Worm (Caenorhabditis elegans) whole organism, young adult: ENCODE measurements around the gene C07B5.8.

Source experiments
- B0019.2 ChIP-seq: fragments of 200-800 bp; sonication (Bioruptor generic); conservative IDR thresholded peaks from 2 replicates; pipeline ENCODE4 v1.3.6; 2022; ENCODE audit warnings: missing genetic modification reagents, missing genetic modification characterization, missing compliant biosample characterization
- B0035.1 ChIP-seq: sonication (generic microtip); optimal IDR thresholded peaks from 2 replicates; lab custom pipeline; 2016; ENCODE audit warnings: missing genetic modification characterization, mild to moderate bottlenecking, missing compliant biosample characterization, missing genotype, missing genetic modification reagents
- B0261.1 ChIP-seq: sonication (generic microtip); optimal IDR thresholded peaks from 2 replicates; lab custom pipeline; 2016; ENCODE audit warnings: mild to moderate bottlenecking, missing genetic modification characterization, moderate library complexity, missing compliant biosample characterization
- C06A6.2 ChIP-seq: fragments of 200-800 bp; sonication (Bioruptor generic); conservative IDR thresholded peaks from 2 replicates; pipeline ENCODE4 v1.3.6; 2022; ENCODE audit warnings: missing genetic modification characterization, missing compliant biosample characterization
- C17E4.6 ChIP-seq: fragments of 200-800 bp; sonication (Bioruptor generic); IDR thresholded peaks from 2 replicates; pipeline ENCODE4 v1.3.6; 2022; ENCODE audit warnings: missing genetic modification reagents, missing genetic modification characterization, missing compliant biosample characterization
- D2030.7 ChIP-seq: fragments of 200-800 bp; sonication (Bioruptor generic); IDR thresholded peaks from 2 replicates; pipeline ENCODE4 v1.3.6; 2022; ENCODE audit warnings: missing genetic modification reagents, missing genetic modification characterization, missing compliant biosample characterization
- F22D6.2 ChIP-seq: sonication (generic microtip); optimal IDR thresholded peaks from 2 replicates; lab custom pipeline; 2016; ENCODE audit warnings: mild to moderate bottlenecking, missing genetic modification characterization, missing compliant biosample characterization
- F39B2.1 ChIP-seq: fragments of 200-800 bp; sonication (Bioruptor generic); IDR thresholded peaks from 2 replicates; pipeline ENCODE4 v1.3.6; 2022; ENCODE audit warnings: missing genetic modification reagents, missing genetic modification characterization, missing compliant biosample characterization
- F49E8.2 ChIP-seq: sonication (generic microtip); optimal IDR thresholded peaks from 3 replicates; lab custom pipeline; 2017; ENCODE audit warnings: missing genetic modification characterization, mild to moderate bottlenecking, missing compliant biosample characterization, antibody characterized with exemption, moderate library complexity; ENCODE audit not compliant: insufficient read depth
- Y79H2A.3 ChIP-seq: fragments of 200-800 bp; sonication (Bioruptor generic); conservative IDR thresholded peaks from 2 replicates; pipeline ENCODE4 v1.3.6; 2022; ENCODE audit warnings: missing genetic modification reagents, missing genetic modification characterization, missing compliant biosample characterization
- bed-2 ChIP-seq: fragments of 200-800 bp; sonication (Bioruptor generic); IDR thresholded peaks from 2 replicates; pipeline ENCODE4 v1.3.6; 2022; ENCODE audit warnings: missing genetic modification reagents, missing genetic modification characterization, missing compliant biosample characterization
- ccch-3 ChIP-seq: fragments of 200-800 bp; sonication (Bioruptor generic); optimal IDR thresholded peaks from 2 replicates; lab custom pipeline; 2018; ENCODE audit warnings: mild to moderate bottlenecking, missing genetic modification characterization, missing compliant biosample characterization
- cebp-2 ChIP-seq: fragments of 200-800 bp; sonication (Bioruptor generic); IDR thresholded peaks from 2 replicates; pipeline ENCODE4 v1.3.6; 2022; ENCODE audit warnings: missing genetic modification characterization, missing compliant biosample characterization
- ceh-27 ChIP-seq: fragments of 200-800 bp; sonication (Bioruptor generic); optimal IDR thresholded peaks from 2 replicates; lab custom pipeline; 2018; ENCODE audit warnings: mild to moderate bottlenecking, missing genetic modification characterization, moderate library complexity, missing compliant biosample characterization
- ceh-79 ChIP-seq: sonication (generic microtip); optimal IDR thresholded peaks from 2 replicates; lab custom pipeline; 2017; ENCODE audit warnings: mild to moderate bottlenecking, missing genetic modification characterization, missing compliant biosample characterization
- chd-7 ChIP-seq: sonication (generic microtip); optimal IDR thresholded peaks from 2 replicates; lab custom pipeline; 2016; ENCODE audit warnings: mild to moderate bottlenecking, missing genetic modification characterization, moderate library complexity, missing compliant biosample characterization
- die-1 ChIP-seq: sonication (generic microtip); optimal IDR thresholded peaks from 2 replicates; lab custom pipeline; 2016; ENCODE audit warnings: missing genotype, mild to moderate bottlenecking, missing genetic modification characterization, missing compliant biosample characterization
- dox-1 ChIP-seq: fragments of 200-800 bp; sonication (Bioruptor generic); IDR thresholded peaks from 2 replicates; pipeline ENCODE4 v1.3.6; 2022; ENCODE audit warnings: missing genetic modification reagents, missing genetic modification characterization, missing compliant biosample characterization
- egl-18 ChIP-seq: fragments of 200-800 bp; sonication (Bioruptor generic); IDR thresholded peaks from 2 replicates; pipeline ENCODE4 v1.3.6; 2022; ENCODE audit warnings: missing genetic modification reagents, missing genetic modification characterization, missing compliant biosample characterization
- egrh-3 ChIP-seq: fragments of 200-800 bp; sonication (Bioruptor generic); IDR thresholded peaks from 2 replicates; pipeline ENCODE4 v1.3.6; 2022; ENCODE audit warnings: missing genetic modification reagents, missing genetic modification characterization, missing compliant biosample characterization
- him-1 ChIP-seq: sonication (generic microtip); optimal IDR thresholded peaks from 2 replicates; lab custom pipeline; 2016; ENCODE audit warnings: missing genotype, missing genetic modification reagents, missing genetic modification characterization, missing compliant biosample characterization
- hsf-1 ChIP-seq: fragments of 200-800 bp; sonication (Bioruptor generic); IDR thresholded peaks from 2 replicates; pipeline ENCODE4 v1.3.6; 2022; ENCODE audit warnings: missing genetic modification reagents, missing genetic modification characterization, missing compliant biosample characterization
- lag-1 ChIP-seq: fragments of 200-800 bp; sonication (Bioruptor generic); IDR thresholded peaks from 2 replicates; pipeline ENCODE4 v1.3.6; 2022; ENCODE audit warnings: missing genetic modification reagents, missing genetic modification characterization, missing compliant biosample characterization
- let-607 ChIP-seq, 2 experiments: fragments of 200-800 bp in 1 of 2; sonication (Bioruptor generic) in 1 of 2; sonication (generic microtip) in 1 of 2; optimal IDR thresholded peaks; 2 replicates each; lab custom pipeline; 2016 to 2018; ENCODE audit warnings: mild to moderate bottlenecking in 2 of 2, missing compliant biosample characterization in 2 of 2, missing genetic modification characterization in 2 of 2, moderate library complexity in 2 of 2, missing genotype in 1 of 2
- lin-35 ChIP-seq, 3 experiments: fragments of 150-350 bp in 2 of 3; sonication (generic microtip) in 1 of 3; optimal IDR thresholded peaks; 2 replicates each; lab custom pipeline; 2014 to 2018; ENCODE audit warnings: missing biosample characterization in 3 of 3, missing genetic modification characterization in 3 of 3, missing genetic modification reagents in 3 of 3
- lin-40 ChIP-seq: sonication (generic microtip); optimal IDR thresholded peaks from 2 replicates; lab custom pipeline; 2016; ENCODE audit warnings: missing genetic modification characterization, mild to moderate bottlenecking, missing compliant biosample characterization, missing genotype, missing genetic modification reagents
- lin-54 ChIP-seq: fragments of 200-800 bp; sonication (Bioruptor generic); optimal IDR thresholded peaks from 2 replicates; lab custom pipeline; 2018; ENCODE audit warnings: mild to moderate bottlenecking, missing genetic modification characterization, missing compliant biosample characterization
- madf-10 ChIP-seq: sonication (generic microtip); optimal IDR thresholded peaks from 2 replicates; lab custom pipeline; 2016; ENCODE audit warnings: mild to moderate bottlenecking, missing genetic modification characterization, missing compliant biosample characterization
- madf-3 ChIP-seq: fragments of 200-800 bp; sonication (Bioruptor generic); IDR thresholded peaks from 2 replicates; pipeline ENCODE4 v1.3.6; 2022; ENCODE audit warnings: missing genetic modification reagents, missing genetic modification characterization, missing compliant biosample characterization
- mcd-1 ChIP-seq: fragments of 200-800 bp; sonication (Bioruptor generic); IDR thresholded peaks from 2 replicates; pipeline ENCODE4 v1.3.6; 2022; ENCODE audit warnings: missing genetic modification reagents, missing genetic modification characterization, missing compliant biosample characterization
- nfyb-1 ChIP-seq: fragments of 200-800 bp; sonication (Bioruptor generic); IDR thresholded peaks from 2 replicates; pipeline ENCODE4 v1.3.6; 2022; ENCODE audit warnings: missing genetic modification reagents, missing genetic modification characterization, missing compliant biosample characterization
- nhr-179 ChIP-seq: sonication (generic microtip); optimal IDR thresholded peaks from 2 replicates; lab custom pipeline; 2016; ENCODE audit warnings: mild to moderate bottlenecking, missing genetic modification characterization, missing compliant biosample characterization
- nhr-80 ChIP-seq: sonication (generic microtip); optimal IDR thresholded peaks from 2 replicates; lab custom pipeline; 2016; ENCODE audit warnings: missing genetic modification characterization, missing compliant biosample characterization
- nhr-90 ChIP-seq: sonication (generic microtip); optimal IDR thresholded peaks from 2 replicates; lab custom pipeline; 2016; ENCODE audit warnings: missing genotype, mild to moderate bottlenecking, missing genetic modification characterization, missing compliant biosample characterization
- rec-8 ChIP-seq, 2 experiments: sonication (generic microtip); optimal IDR thresholded peaks; 2 replicates each; lab custom pipeline; 2016; ENCODE audit warnings: mild to moderate bottlenecking in 2 of 2, missing genetic modification characterization in 2 of 2, missing genetic modification reagents in 2 of 2, missing genotype in 2 of 2, missing biosample characterization in 1 of 2, missing compliant biosample characterization in 1 of 2, moderate library complexity in 1 of 2
- repo-1 ChIP-seq: sonication (generic microtip); optimal IDR thresholded peaks from 2 replicates; lab custom pipeline; 2017; ENCODE audit warnings: mild to moderate bottlenecking, missing genetic modification characterization, missing compliant biosample characterization
- rpc-1 ChIP-seq, 2 experiments: fragments of 150-350 bp in 1 of 2; sonication (generic microtip) in 1 of 2; optimal IDR thresholded peaks; 2 replicates each; lab custom pipeline; 2014 to 2018; ENCODE audit warnings: missing biosample characterization in 1 of 2, missing genetic modification characterization in 1 of 2, missing genetic modification reagents in 1 of 2, missing genotype in 1 of 2
- snpc-1.1 ChIP-seq: sonication (generic microtip); optimal IDR thresholded peaks from 2 replicates; lab custom pipeline; 2017; ENCODE audit warnings: missing genetic modification characterization, mild to moderate bottlenecking, missing compliant biosample characterization, antibody characterized with exemption, moderate library complexity, missing genotype, missing genetic modification reagents; ENCODE audit not compliant: insufficient read depth
- snpc-1.3 ChIP-seq: sonication (generic microtip); optimal IDR thresholded peaks from 2 replicates; lab custom pipeline; 2017; ENCODE audit warnings: missing genetic modification characterization, mild to moderate bottlenecking, missing compliant biosample characterization, antibody characterized with exemption, moderate library complexity, missing genotype, missing genetic modification reagents; ENCODE audit not compliant: insufficient read depth
- somi-1 ChIP-seq: fragments of 200-800 bp; sonication (Bioruptor generic); optimal IDR thresholded peaks from 2 replicates; lab custom pipeline; 2018; ENCODE audit warnings: mild to moderate bottlenecking, missing genetic modification characterization, missing compliant biosample characterization
- tbp1 ChIP-seq: fragments of 200-800 bp; sonication (Bioruptor generic); optimal IDR thresholded peaks from 2 replicates; lab custom pipeline; 2018; ENCODE audit warnings: mild to moderate bottlenecking, missing genetic modification characterization, missing compliant biosample characterization
- unc-130 ChIP-seq: sonication (generic microtip); optimal IDR thresholded peaks from 2 replicates; lab custom pipeline; 2016; ENCODE audit warnings: missing genetic modification reagents, missing genetic modification characterization, missing compliant biosample characterization
- xnd-1 ChIP-seq: sonication (generic microtip); optimal IDR thresholded peaks from 2 replicates; lab custom pipeline; 2016; ENCODE audit warnings: missing genotype, missing genetic modification reagents, missing genetic modification characterization, missing compliant biosample characterization
- zfh-2 ChIP-seq: fragments of 200-800 bp; sonication (Bioruptor generic); conservative IDR thresholded peaks from 2 replicates; pipeline ENCODE4 v1.3.6; 2022; ENCODE audit warnings: missing genetic modification reagents, missing genetic modification characterization, missing compliant biosample characterization
- ztf-18 ChIP-seq: sonication (generic microtip); optimal IDR thresholded peaks from 2 replicates; lab custom pipeline; 2016; ENCODE audit warnings: missing genotype, mild to moderate bottlenecking, missing genetic modification characterization, missing compliant biosample characterization
- ztf-28 ChIP-seq: fragments of 200-800 bp; sonication (Bioruptor generic); IDR thresholded peaks from 2 replicates; pipeline ENCODE4 v1.3.6; 2022; ENCODE audit warnings: missing genetic modification reagents, missing genetic modification characterization, missing compliant biosample characterization
- ztf-6 ChIP-seq: fragments of 200-800 bp; sonication (Bioruptor generic); IDR thresholded peaks from 2 replicates; pipeline ENCODE4 v1.3.6; 2022; ENCODE audit warnings: missing genetic modification reagents, missing genetic modification characterization, missing compliant biosample characterization

C07B5.8 gene

DNA sequence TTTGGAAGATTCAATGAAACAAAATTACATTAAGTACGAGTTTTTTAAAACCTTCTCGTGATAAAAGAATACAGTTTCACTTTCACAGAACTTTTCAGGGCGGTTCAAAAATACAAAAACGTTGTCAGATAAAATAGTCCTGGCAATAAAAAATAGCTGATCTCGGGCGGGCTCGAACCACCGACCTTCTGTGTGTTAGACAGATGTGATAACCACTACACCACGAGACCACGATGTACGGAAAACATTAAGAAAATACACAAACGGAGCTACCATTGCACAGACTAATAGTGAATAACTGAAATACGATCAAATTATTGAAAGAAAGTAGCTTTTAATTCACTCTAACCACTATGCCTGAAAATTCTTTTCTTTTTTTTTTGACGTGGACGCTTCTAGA lies 24.4 kb upstream of the C07B5.8 start (continued):
- TF ChIP-seq ztf-6 (GFP tag; lab: Robert Waterston, UW) (0 out of 2 replicates have a peak, but pooled peaks have one; percentile 79), C17E4.6 (no peak), nhr-80 (tag; lab: Kevin White, UChicago) (peak; percentile 34), ceh-79 (tag; lab: Kevin White, UChicago) (no peak), rpc-1 (optimal IDR thresholded peaks at IDR 0.05; lab: Kevin White, UChicago) (peak; percentile 82), rpc-1 (tag; optimal IDR thresholded peaks at IDR 0.05; lab: Kevin White, UChicago) (peak; percentile 92), C06A6.2 (no peak; the same call in 1 of the 2 replicates), zfh-2 (GFP tag; lab: Robert Waterston, UW) (no peak), egrh-3 (GFP tag; lab: Robert Waterston, UW) (no peak), snpc-1.3 (tag; lab: Kevin White, UChicago) (peak; percentile 39), chd-7 (tag; lab: Kevin White, UChicago) (peak; percentile 63), xnd-1 (no peak), F39B2.1 (no peak), lag-1 (GFP tag; lab: Robert Waterston, UW) (no peak), ccch-3 (GFP tag; lab: Kevin White, UChicago) (no peak), tbp1 (peak; percentile 88), somi-1 (GFP tag; lab: Kevin White, UChicago) (peak; percentile 25), B0035.1 (no peak), nhr-179 (tag; lab: Kevin White, UChicago) (no peak), him-1 (tag; lab: Kevin White, UChicago) (peak; percentile 73), hsf-1 (0 out of 2 replicates have a peak, but pooled peaks have one; percentile 35), madf-3 (GFP tag; lab: Robert Waterston, UW) (peak; percentile 60; the same call in 1 of the 2 replicates), cebp-2 (GFP tag; lab: Robert Waterston, UW) (0 out of 2 replicates have a peak, but pooled peaks have one; percentile 56), snpc-1.1 (tag; lab: Kevin White, UChicago) (peak; percentile 36), repo-1 (tag; lab: Kevin White, UChicago) (peak; percentile 42), D2030.7 (GFP tag; lab: Robert Waterston, UW) (peak; percentile 57), F49E8.2 (tag; lab: Kevin White, UChicago) (no peak), madf-10 (peak; percentile 35), egl-18 (GFP tag; lab: Robert Waterston, UW) (no peak), die-1 (tag; lab: Kevin White, UChicago) (peak; percentile 63), bed-2 (GFP tag; lab: Robert Waterston, UW) (no peak), dox-1 (GFP tag; lab: Robert Waterston, UW) (peak; percentile 53; the same call in 1 of the 2 replicates), rec-8 (tag; optimal IDR thresholded peaks at IDR 0.05; lab: Kevin White, UChicago) (no peak), let-607 (tag; optimal IDR thresholded peaks at IDR 0.05; lab: Kevin White, UChicago) (peak in 1 of 2 experiments; percentile 8), B0019.2 (GFP tag; lab: Robert Waterston, UW) (no peak), nfyb-1 (no peak; the same call in 1 of the 2 replicates), lin-54 (GFP tag; lab: Kevin White, UChicago) (peak; percentile 48), ztf-28 (GFP tag; lab: Robert Waterston, UW) (no peak), Y79H2A.3 (GFP tag; lab: Robert Waterston, UW) (no peak), lin-35 (GFP tag; optimal IDR thresholded peaks at IDR 0.05; lab: Kevin White, UChicago) (no peak), nhr-90 (tag; lab: Kevin White, UChicago) (peak; percentile 40), mcd-1 (GFP tag; lab: Robert Waterston, UW) (no peak), unc-130 (GFP tag; lab: Kevin White, UChicago) (no peak), lin-40 (tag; lab: Kevin White, UChicago) (peak; percentile 9), B0261.1 (tag; lab: Kevin White, UChicago) (peak; percentile 79), ceh-27 (GFP tag; lab: Kevin White, UChicago) (no peak), F22D6.2 (tag; lab: Kevin White, UChicago) (no peak), ztf-18 (tag; lab: Kevin White, UChicago) (peak; percentile 40)
